Fruit fly (Drosophila melanogaster) S2 (cell line): ENCODE data around the gene Syn1.

Source experiments
- CG8478 ChIP-seq: fragments of >200 bp; optimal IDR thresholded peaks from 2 replicates; lab custom pipeline; 2018
- CTCF ChIP-seq, 2 experiments: fragments of >200 bp; optimal IDR thresholded peaks; 2 replicates each; lab custom pipeline; 2018

dm6 chr3L:21773855-21774254, 3.5 kb upstream of the Syn1 start:
- TF ChIP-seq CTCF (optimal IDR thresholded peaks at IDR 0.05; lab: Kevin White, UChicago), result no peak
- TF ChIP-seq CG8478 (lab: Kevin White, UChicago), result no peak
